Worm (Caenorhabditis elegans): Measurements from ENCODE around the gene haao-1.

DNA sequence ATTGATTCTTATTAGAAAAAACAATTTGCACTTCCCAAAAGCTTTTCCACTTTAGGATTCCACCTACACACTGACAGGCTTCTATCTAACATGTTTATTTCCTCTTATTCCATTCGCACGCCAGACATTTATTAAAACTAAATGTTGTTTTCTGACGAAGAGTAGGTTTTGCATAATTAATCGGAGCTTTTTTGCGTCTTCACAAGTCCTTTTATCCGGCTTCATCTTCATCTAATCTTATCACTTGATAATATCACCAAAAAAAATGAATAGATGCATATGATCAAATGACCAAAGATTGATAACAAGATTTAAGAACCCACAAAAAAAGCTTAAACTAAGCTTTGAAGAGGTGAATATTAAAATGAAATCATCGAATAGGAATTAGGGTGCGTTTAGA is 39.2 kb upstream of the haao-1 start:
- no peak for TF ChIP-seq ztf-29 (GFP tag; IDR thresholded peaks at IDR 0.05)
- no peak for TF ChIP-seq ref-1 (GFP tag; conservative IDR thresholded peaks at IDR 0.05)
- TF ChIP-seq klf-2 (GFP tag; conservative IDR thresholded peaks at IDR 0.05), result no peak
- no peak for TF ChIP-seq flt-1 (GFP tag; IDR thresholded peaks at IDR 0.05)
- no peak for TF ChIP-seq T22C8.4 (GFP tag; IDR thresholded peaks at IDR 0.05)
- TF ChIP-seq tab-1 (GFP tag; IDR thresholded peaks at IDR 0.05), result no peak
- TF ChIP-seq med-1 (GFP tag; optimal IDR thresholded peaks at IDR 0.05; ENCODE audit: insufficient read depth), result no peak
- TF ChIP-seq ztf-23 (GFP tag; IDR thresholded peaks at IDR 0.05), result no peak

All from whole organism, midembryonic.